Fruit fly (Drosophila melanogaster) whole organism, embryonic: ENCODE results near the gene mRpS31.
A peak's percentile ranks its signal among the peaks of the same experiment; 100 is the strongest.

Source experiments
- Awh ChIP-seq: fragments of 200-800 bp; sonication (Bioruptor generic); IDR thresholded peaks from 2 replicates; pipeline ENCODE4, ENCODE4 v1.3.6; 2022; ENCODE audit warnings: missing biosample characterization, missing genetic modification characterization
- BEAF-32 ChIP-seq: fragments of 200-800 bp; sonication (Bioruptor generic); optimal IDR thresholded peaks from 3 replicates; lab custom pipeline; 2017; ENCODE audit warnings: missing biosample characterization, missing genetic modification characterization, mild to moderate bottlenecking, moderate library complexity, missing genetic modification reagents
- CG11695 ChIP-seq: fragments of 200-800 bp; sonication (Bioruptor generic); IDR thresholded peaks from 3 replicates; pipeline ENCODE4 v1.3.6; 2022; ENCODE audit warnings: missing biosample characterization, missing genetic modification characterization
- CG11723 ChIP-seq: fragments of 200-800 bp; sonication (Bioruptor generic); optimal IDR thresholded peaks from 2 replicates; lab custom pipeline; 2017; ENCODE audit warnings: missing biosample characterization, mild to moderate bottlenecking, missing genetic modification characterization
- CG13287 ChIP-seq: fragments of 200-800 bp; sonication (Bioruptor generic); IDR thresholded peaks from 2 replicates; pipeline ENCODE4 v1.3.6; 2022; ENCODE audit warnings: missing biosample characterization, missing genetic modification characterization; ENCODE audit not compliant: partially characterized antibody
- CG14667 ChIP-seq: fragments of 200-800 bp; sonication (Bioruptor generic); IDR thresholded peaks from 2 replicates; pipeline ENCODE4 v1.3.6; 2022; ENCODE audit warnings: missing biosample characterization, missing genetic modification characterization
- CG1647 ChIP-seq: fragments of 200-800 bp; sonication (Bioruptor generic); optimal IDR thresholded peaks from 3 replicates; lab custom pipeline; 2016; ENCODE audit warnings: missing biosample characterization, missing genetic modification characterization
- CG18476 ChIP-seq: fragments of 200-800 bp; sonication (Bioruptor generic); optimal IDR thresholded peaks from 2 replicates; lab custom pipeline; 2016; ENCODE audit warnings: missing biosample characterization, mild to moderate bottlenecking, missing genetic modification characterization
- CG18599 ChIP-seq: fragments of 200-800 bp; sonication (Bioruptor generic); optimal IDR thresholded peaks from 3 replicates; lab custom pipeline; 2017; ENCODE audit warnings: missing biosample characterization, missing genetic modification characterization, mild to moderate bottlenecking, moderate library complexity, missing genetic modification reagents
- CG2129 ChIP-seq: fragments of 200-800 bp; sonication (Bioruptor generic); IDR thresholded peaks from 2 replicates; pipeline ENCODE4 v1.3.6; 2022; ENCODE audit warnings: missing biosample characterization, missing genetic modification characterization; ENCODE audit not compliant: partially characterized antibody
- CG30403 ChIP-seq: fragments of 200-800 bp; sonication (Bioruptor generic); optimal IDR thresholded peaks from 3 replicates; lab custom pipeline; 2016; ENCODE audit warnings: missing biosample characterization, missing genetic modification characterization
- CG31441 ChIP-seq: fragments of 200-800 bp; sonication (Bioruptor generic); IDR thresholded peaks from 2 replicates; pipeline ENCODE4 v1.3.6; 2022; ENCODE audit warnings: missing biosample characterization, missing genetic modification characterization
- CG4328 ChIP-seq: fragments of 200-800 bp; sonication (Bioruptor generic); optimal IDR thresholded peaks from 3 replicates; lab custom pipeline; 2017; ENCODE audit warnings: missing biosample characterization, missing genetic modification reagents, missing genetic modification characterization
- CG4360 ChIP-seq: fragments of 200-800 bp; sonication (Bioruptor generic); IDR thresholded peaks from 2 replicates; pipeline ENCODE4 v1.3.6; 2022; ENCODE audit warnings: missing biosample characterization, missing genetic modification characterization
- CG4617 ChIP-seq: fragments of 200-800 bp; sonication (Bioruptor generic); optimal IDR thresholded peaks from 3 replicates; lab custom pipeline; 2016; ENCODE audit warnings: missing biosample characterization, missing genetic modification characterization, borderline replicate concordance
- CG4854 ChIP-seq: fragments of 200-800 bp; sonication (Bioruptor generic); optimal IDR thresholded peaks from 2 replicates; lab custom pipeline; 2016; ENCODE audit warnings: missing biosample characterization, missing genetic modification characterization, inconsistent platforms
- CG6654 ChIP-seq: fragments of 200-800 bp; sonication (Bioruptor generic); optimal IDR thresholded peaks from 2 replicates; lab custom pipeline; 2017; ENCODE audit warnings: missing biosample characterization, mild to moderate bottlenecking, missing genetic modification characterization
- CG7556 ChIP-seq: fragments of 200-800 bp; sonication (Bioruptor generic); optimal IDR thresholded peaks from 2 replicates; lab custom pipeline; 2017; ENCODE audit warnings: missing biosample characterization, mild to moderate bottlenecking, missing genetic modification characterization
- CG7745 ChIP-seq: fragments of 200-800 bp; sonication (Bioruptor generic); optimal IDR thresholded peaks from 2 replicates; lab custom pipeline; 2018; ENCODE audit warnings: missing biosample characterization, mild to moderate bottlenecking, missing genetic modification characterization, moderate library complexity
- CG8388 ChIP-seq: fragments of 200-800 bp; sonication (Bioruptor generic); optimal IDR thresholded peaks from 2 replicates; lab custom pipeline; 2019; ENCODE audit warnings: missing biosample characterization, mild to moderate bottlenecking, missing genetic modification characterization, moderate library complexity
- CG9609 ChIP-seq: fragments of 200-800 bp; sonication (Bioruptor generic); optimal IDR thresholded peaks from 3 replicates; lab custom pipeline; 2016; ENCODE audit warnings: missing biosample characterization, missing genetic modification characterization
- CG9817 ChIP-seq: fragments of 200-800 bp; sonication (Bioruptor generic); optimal IDR thresholded peaks from 2 replicates; lab custom pipeline; 2018; ENCODE audit warnings: missing biosample characterization, mild to moderate bottlenecking, missing genetic modification characterization, moderate library complexity
- CTCF ChIP-seq: fragments of 200-800 bp; sonication (Bioruptor generic); optimal IDR thresholded peaks from 2 replicates; lab custom pipeline; 2017; ENCODE audit warnings: missing biosample characterization, mild to moderate bottlenecking, missing genetic modification characterization, moderate library complexity
- Dek ChIP-seq: fragments of 200-800 bp; sonication (Bioruptor generic); optimal IDR thresholded peaks from 3 replicates; lab custom pipeline; 2019; ENCODE audit warnings: missing biosample characterization, mild to moderate bottlenecking, missing genetic modification characterization, moderate library complexity
- Fer2 ChIP-seq: fragments of 200-800 bp; sonication (Bioruptor generic); optimal IDR thresholded peaks from 2 replicates; lab custom pipeline; 2018; ENCODE audit warnings: missing biosample characterization, mild to moderate bottlenecking, missing genetic modification characterization, moderate library complexity
- HLHmδ ChIP-seq: fragments of 200-800 bp; sonication (Bioruptor generic); optimal IDR thresholded peaks from 2 replicates; lab custom pipeline; 2018; ENCODE audit warnings: missing biosample characterization, mild to moderate bottlenecking, missing genetic modification characterization, moderate library complexity
- NC2β ChIP-seq: fragments of 200-800 bp; sonication (Bioruptor generic); optimal IDR thresholded peaks from 2 replicates; lab custom pipeline; 2016; ENCODE audit warnings: missing biosample characterization, missing genetic modification characterization
- Neu2 ChIP-seq: fragments of 200-800 bp; sonication (Bioruptor generic); optimal IDR thresholded peaks from 3 replicates; lab custom pipeline; 2016; ENCODE audit warnings: missing biosample characterization, missing genetic modification characterization, borderline replicate concordance
- Nf-YB ChIP-seq: fragments of 200-800 bp; sonication (Bioruptor generic); optimal IDR thresholded peaks from 3 replicates; lab custom pipeline; 2019; ENCODE audit warnings: missing biosample characterization, mild to moderate bottlenecking, missing genetic modification characterization, moderate library complexity
- Oaz ChIP-seq: fragments of 200-800 bp; sonication (Bioruptor generic); IDR thresholded peaks from 2 replicates; pipeline ENCODE4 v1.3.6; 2022; ENCODE audit warnings: missing biosample characterization, missing genetic modification characterization
- Opbp ChIP-seq: fragments of 200-800 bp; sonication (Bioruptor generic); IDR thresholded peaks from 3 replicates; pipeline ENCODE4 v1.3.6; 2022; ENCODE audit warnings: missing biosample characterization, missing genetic modification characterization; ENCODE audit not compliant: partially characterized antibody
- Ravus ChIP-seq: fragments of 200-800 bp; sonication (Bioruptor generic); IDR thresholded peaks from 2 replicates; pipeline ENCODE4 v1.3.6; 2022; ENCODE audit warnings: missing biosample characterization, missing genetic modification characterization
- Side ChIP-seq: fragments of 200-800 bp; sonication (Bioruptor generic); optimal IDR thresholded peaks from 2 replicates; lab custom pipeline; 2016; ENCODE audit warnings: missing biosample characterization, missing genetic modification characterization
- Usf ChIP-seq: fragments of 200-800 bp; sonication (Bioruptor generic); optimal IDR thresholded peaks from 2 replicates; lab custom pipeline; 2017; ENCODE audit warnings: missing genotype, missing biosample characterization, missing genetic modification characterization
- Vsx1 ChIP-seq: fragments of 200-800 bp; sonication (Bioruptor generic); optimal IDR thresholded peaks from 2 replicates; lab custom pipeline; 2017; ENCODE audit warnings: missing biosample characterization, mild to moderate bottlenecking, missing genetic modification characterization, missing genetic modification reagents
- al ChIP-seq: fragments of 200-800 bp; sonication (Bioruptor generic); IDR thresholded peaks from 2 replicates; pipeline ENCODE4 v1.3.6; 2022; ENCODE audit warnings: missing biosample characterization, missing genetic modification characterization
- ase ChIP-seq: fragments of 200-800 bp; sonication (Bioruptor generic); IDR thresholded peaks from 3 replicates; pipeline ENCODE4 v1.3.6; 2022; ENCODE audit warnings: missing biosample characterization, missing genetic modification characterization
- bowl ChIP-seq: fragments of 200-800 bp; sonication (Bioruptor generic); IDR thresholded peaks from 2 replicates; pipeline ENCODE4 v1.3.6; 2022; ENCODE audit warnings: missing biosample characterization, missing genetic modification characterization
- crc ChIP-seq: fragments of 200-800 bp; sonication (Bioruptor generic); optimal IDR thresholded peaks from 2 replicates; lab custom pipeline; 2016; ENCODE audit warnings: missing biosample characterization, missing genetic modification characterization
- danr ChIP-seq: fragments of 200-800 bp; sonication (Bioruptor generic); IDR thresholded peaks from 2 replicates; pipeline ENCODE4 v1.3.6; 2022; ENCODE audit warnings: missing biosample characterization, missing genetic modification characterization
- dm ChIP-seq: fragments of 200-800 bp; sonication (Bioruptor generic); optimal IDR thresholded peaks from 3 replicates; lab custom pipeline; 2016; ENCODE audit warnings: missing biosample characterization, missing genetic modification characterization
- dmrt99B ChIP-seq: fragments of 200-800 bp; sonication (Bioruptor generic); optimal IDR thresholded peaks from 2 replicates; lab custom pipeline; 2018; ENCODE audit warnings: missing biosample characterization, mild to moderate bottlenecking, missing genetic modification characterization, moderate library complexity
- hb ChIP-seq: fragments of 200-800 bp; sonication (Bioruptor generic); IDR thresholded peaks from 3 replicates; pipeline ENCODE4 v1.3.6; 2022; ENCODE audit warnings: missing biosample characterization, missing genetic modification characterization; ENCODE audit not compliant: partially characterized antibody
- pros ChIP-seq: fragments of 200-800 bp; sonication (Bioruptor generic); optimal IDR thresholded peaks from 3 replicates; lab custom pipeline; 2019; ENCODE audit warnings: missing biosample characterization, mild to moderate bottlenecking, missing genetic modification characterization, moderate library complexity
- ranshi ChIP-seq: fragments of 200-800 bp; sonication (Bioruptor generic); IDR thresholded peaks from 2 replicates; pipeline ENCODE4 v1.3.6; 2022; ENCODE audit warnings: missing biosample characterization, missing genetic modification characterization
- sens ChIP-seq: fragments of 200-800 bp; sonication (Bioruptor generic); peaks from one replicate; lab custom pipeline; 2016; ENCODE audit warnings: missing biosample characterization, missing genetic modification characterization
- slou ChIP-seq: fragments of 200-800 bp; sonication (Bioruptor generic); optimal IDR thresholded peaks from 3 replicates; lab custom pipeline; 2016; ENCODE audit warnings: missing biosample characterization, missing genetic modification characterization
- ssp ChIP-seq: fragments of 200-800 bp; sonication (Bioruptor generic); IDR thresholded peaks from 2 replicates; pipeline ENCODE4 v1.3.6; 2022; ENCODE audit warnings: missing biosample characterization, missing genetic modification characterization
- trh ChIP-seq: fragments of 200-800 bp; sonication (Bioruptor generic); optimal IDR thresholded peaks from 2 replicates; lab custom pipeline; 2016; ENCODE audit warnings: missing biosample characterization, missing genetic modification characterization
- unpg ChIP-seq: fragments of 200-800 bp; sonication (Bioruptor generic); optimal IDR thresholded peaks from 3 replicates; lab custom pipeline; 2018; ENCODE audit warnings: missing biosample characterization, mild to moderate bottlenecking, missing genetic modification characterization, moderate library complexity
- vvl ChIP-seq: fragments of 200-800 bp; sonication (Bioruptor generic); IDR thresholded peaks from 2 replicates; pipeline ENCODE4 v1.3.6; 2022; ENCODE audit warnings: missing biosample characterization, missing genetic modification characterization

mRpS31 gene

dm6 chr3L:16021064-16021683 lies 16.2 kb downstream of the mRpS31 start (continued):
- TF ChIP-seq Vsx1 (GFP tag; lab: Kevin White, UChicago) (no peak), CG30403 (GFP tag; lab: Kevin White, UChicago) (peak; percentile 52), hb (GFP tag; lab: Robert Waterston, UW) (no peak), trh (GFP tag; lab: Kevin White, UChicago) (no peak), NC2β (peak; percentile 41), Dek (tag; lab: Kevin White, UChicago) (no peak), CG9609 (GFP tag; lab: Kevin White, UChicago) (peak; percentile 4), Usf (GFP tag; lab: Kevin White, UChicago) (no peak), Nf-YB (GFP tag; lab: Kevin White, UChicago) (peak; percentile 12), crc (GFP tag; lab: Kevin White, UChicago) (peak; percentile 3), CG18599 (no peak), CG4854 (no peak), CG7745 (tag; lab: Kevin White, UChicago) (no peak), CG4360 (GFP tag; lab: Robert Waterston, UW) (no peak), unpg (peak; percentile 65), ssp (GFP tag; lab: Robert Waterston, UW) (no peak), Oaz (GFP tag; lab: Robert Waterston, UW) (no peak), CG7556 (GFP tag; lab: Kevin White, UChicago) (peak; percentile 28), CG11695 (GFP tag; lab: Robert Waterston, UW) (no peak), Awh (no peak), CG31441 (GFP tag; lab: Robert Waterston, UW) (peak; percentile 68), dmrt99B (peak; percentile 59), ase (GFP tag; lab: Robert Waterston, UW) (peak; percentile 33; the same call in 1 of the 3 replicates), CG13287 (GFP tag; lab: Robert Waterston, UW) (no peak), CG4617 (GFP tag; lab: Kevin White, UChicago) (peak; percentile 20), Side (peak; percentile 46), CG6654 (GFP tag; lab: Kevin White, UChicago) (no peak), danr (GFP tag; lab: Robert Waterston, UW) (no peak), Ravus (GFP tag; lab: Robert Waterston, UW) (no peak), slou (GFP tag; lab: Kevin White, UChicago) (no peak), CG8388 (GFP tag; lab: Kevin White, UChicago) (peak; percentile 62), CG18476 (GFP tag; lab: Kevin White, UChicago) (no peak), Fer2 (no peak), ranshi (GFP tag; lab: Robert Waterston, UW) (no peak; the same call in 1 of the 2 replicates), CG1647 (GFP tag; lab: Kevin White, UChicago) (no peak), sens (GFP tag; lab: Kevin White, UChicago) (peak; percentile 93), HLHmδ (GFP tag; lab: Kevin White, UChicago) (no peak), bowl (no peak), Opbp (GFP tag; lab: Robert Waterston, UW) (no peak), CG2129 (GFP tag; lab: Robert Waterston, UW) (no peak), CTCF (GFP tag; lab: Kevin White, UChicago) (no peak), BEAF-32 (GFP tag; lab: Kevin White, UChicago) (no peak), dm (GFP tag; lab: Kevin White, UChicago) (no peak), al (GFP tag; lab: Robert Waterston, UW) (no peak), CG9817 (tag; lab: Kevin White, UChicago) (no peak), CG4328 (no peak), CG11723 (GFP tag; lab: Kevin White, UChicago) (no peak), pros (GFP tag; lab: Kevin White, UChicago) (no peak), vvl (GFP tag; lab: Robert Waterston, UW) (peak; percentile 72), Neu2 (GFP tag; lab: Kevin White, UChicago) (no peak), CG14667 (GFP tag; lab: Robert Waterston, UW) (0 out of 2 replicates have a peak, but pooled peaks have one; percentile 7)
